Worm (Caenorhabditis elegans): ENCODE data around the gene sre-44.

DNA sequence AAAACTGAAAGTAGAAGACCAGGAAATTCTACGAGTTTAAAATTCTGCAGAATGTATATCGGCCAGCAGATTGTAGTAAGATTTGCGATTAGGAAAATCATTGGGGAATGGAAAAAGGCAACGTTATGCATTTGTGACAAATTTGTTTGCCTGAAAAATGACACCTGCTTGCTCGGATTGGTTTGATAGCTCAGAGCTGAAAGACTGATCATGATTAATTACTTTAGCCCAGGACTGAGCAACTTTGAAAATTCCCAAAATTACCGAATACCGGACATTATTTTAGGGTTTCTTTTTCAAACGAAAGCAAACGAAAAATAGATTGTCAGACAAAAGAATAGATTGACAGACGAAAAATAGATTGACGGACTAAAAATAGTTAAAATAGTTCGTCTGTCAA lies 35.2 kb downstream of the sre-44 start, which contains the start of gene sre-47:
- no peak for TF ChIP-seq nhr-237 (tag; optimal IDR thresholded peaks at IDR 0.05)
- no peak for TF ChIP-seq snpc-4 (tag; optimal IDR thresholded peaks at IDR 0.05)
- no peak for TF ChIP-seq pha-4 (tag; optimal IDR thresholded peaks at IDR 0.05)
- no peak for TF ChIP-seq lsy-2 (tag; optimal IDR thresholded peaks at IDR 0.05)
- no peak for TF ChIP-seq blmp-1 (tag; optimal IDR thresholded peaks at IDR 0.05)
- no peak for TF ChIP-seq unc-62 (GFP tag; optimal IDR thresholded peaks at IDR 0.05)
- TF ChIP-seq mep-1 (tag; optimal IDR thresholded peaks at IDR 0.05): no peak
- TF ChIP-seq flh-1 (GFP tag; optimal IDR thresholded peaks at IDR 0.05): no peak
- TF ChIP-seq mab-5 (tag; optimal IDR thresholded peaks at IDR 0.05): no peak
- TF ChIP-seq cnd-1 (tag; optimal IDR thresholded peaks at IDR 0.05): no peak

Data from whole organism, mixed stage, embryonic.